In genomic region chrX:18544732-18545131, dm6 we compare ENCODE assay signal across 3 fruit fly cellular contexts.
TF ChIP-seq lines count a peak whose summit lies in the region.

No protein-coding gene starts in this region.

- TF ChIP-seq CTCF in whole organism, embryonic (GFP tag; optimal IDR thresholded peaks at IDR 0.05; lab: Kevin White, UChicago), result no peak

TF ChIP-seq in whole organism, embryonic, 481 proteins besides CTCF, POLR2A, EP300 and RAD21:
- no peak for TF ChIP-seq CG11695 (GFP tag; IDR thresholded peaks at IDR 0.05; lab: Robert Waterston, UW)
- TF ChIP-seq sd (tag; optimal IDR thresholded peaks at IDR 0.05; lab: Kevin White, UChicago), result peak; percentile 39
- no peak for TF ChIP-seq gt (GFP tag; IDR thresholded peaks at IDR 0.05; lab: Robert Waterston, UW)
- TF ChIP-seq vnd (GFP tag; IDR thresholded peaks at IDR 0.05; lab: Robert Waterston, UW; ENCODE audit: partially characterized antibody), result no peak
- TF ChIP-seq CG13287 (GFP tag; IDR thresholded peaks at IDR 0.05; lab: Robert Waterston, UW; ENCODE audit: partially characterized antibody), result no peak
- TF ChIP-seq Tbp (GFP tag; optimal IDR thresholded peaks at IDR 0.05; lab: Kevin White, UChicago), result no peak
- TF ChIP-seq CG1647 (GFP tag; optimal IDR thresholded peaks at IDR 0.05; lab: Kevin White, UChicago), result no peak
- TF ChIP-seq sc (optimal IDR thresholded peaks at IDR 0.05; lab: Kevin White, UChicago), result no peak
- TF ChIP-seq sc (GFP tag; optimal IDR thresholded peaks at IDR 0.05; lab: Kevin White, UChicago), result no peak
- TF ChIP-seq knrl (GFP tag; IDR thresholded peaks at IDR 0.05; lab: Robert Waterston, UW; ENCODE audit: partially characterized antibody), result no peak
- TF ChIP-seq Xbp1 (GFP tag; optimal IDR thresholded peaks at IDR 0.05; lab: Kevin White, UChicago), result no peak
- TF ChIP-seq CG3995 (GFP tag; optimal IDR thresholded peaks at IDR 0.05; lab: Kevin White, UChicago), result no peak
- TF ChIP-seq eve (GFP tag; optimal IDR thresholded peaks at IDR 0.05; lab: Kevin White, UChicago), result no peak
- TF ChIP-seq Ptx1 (GFP tag; IDR thresholded peaks at IDR 0.05; lab: Robert Waterston, UW), result no peak
- TF ChIP-seq bsh (GFP tag; optimal IDR thresholded peaks at IDR 0.05; lab: Kevin White, UChicago), result peak in 1 of 2 experiments; percentile 68
- TF ChIP-seq Hand (GFP tag; optimal IDR thresholded peaks at IDR 0.05; lab: Kevin White, UChicago), result no peak
- TF ChIP-seq nom (GFP tag; optimal IDR thresholded peaks at IDR 0.05; lab: Kevin White, UChicago), result peak; percentile 85
TF ChIP-seq in whole organism, embryonic: peak in this region for 3.

TF ChIP-seq in whole organism, prepupa, 60 proteins besides CTCF, POLR2A, EP300 and RAD21 (continues in another document):
- TF ChIP-seq eg (GFP tag; IDR thresholded peaks at IDR 0.05; lab: Robert Waterston, UW) (0 out of 3 replicates have a peak, but pooled peaks have one; percentile 11), fd59A (GFP tag; optimal IDR thresholded peaks at IDR 0.05; lab: Kevin White, UChicago) (peak; percentile 45), Sox102F (GFP tag; optimal IDR thresholded peaks at IDR 0.05; lab: Kevin White, UChicago) (no peak), cyc (GFP tag; optimal IDR thresholded peaks at IDR 0.05; lab: Kevin White, UChicago) (no peak), fd85E (GFP tag; optimal IDR thresholded peaks at IDR 0.05; lab: Kevin White, UChicago) (no peak), acj6 (GFP tag; optimal IDR thresholded peaks at IDR 0.05; lab: Kevin White, UChicago) (no peak), lz (GFP tag; optimal IDR thresholded peaks at IDR 0.05; lab: Kevin White, UChicago) (no peak), dac (GFP tag; optimal IDR thresholded peaks at IDR 0.05; lab: Kevin White, UChicago) (no peak), CG8632 (GFP tag; optimal IDR thresholded peaks at IDR 0.05; lab: Kevin White, UChicago) (peak; percentile 16), OdsH (GFP tag; optimal IDR thresholded peaks at IDR 0.05; lab: Kevin White, UChicago) (peak; percentile 2), CG11762 (GFP tag; optimal IDR thresholded peaks at IDR 0.05; lab: Kevin White, UChicago; ENCODE audit: insufficient read depth) (no peak), vri (GFP tag; optimal IDR thresholded peaks at IDR 0.05; lab: Kevin White, UChicago) (peak; percentile 6), CG6276 (GFP tag; optimal IDR thresholded peaks at IDR 0.05; lab: Kevin White, UChicago) (no peak), CG1621 (tag; optimal IDR thresholded peaks at IDR 0.05; lab: Kevin White, UChicago) (peak; percentile 52), CG7368 (GFP tag; optimal IDR thresholded peaks at IDR 0.05; lab: Kevin White, UChicago) (no peak), Eip78C (GFP tag; lab: Kevin White, UChicago) (peak; percentile 46), CG32006 (GFP tag; optimal IDR thresholded peaks at IDR 0.05; lab: Kevin White, UChicago) (no peak), CG34406 (GFP tag; optimal IDR thresholded peaks at IDR 0.05; lab: Kevin White, UChicago) (peak; percentile 3), CG6163 (GFP tag; IDR thresholded peaks at IDR 0.05; lab: Robert Waterston, UW) (peak; percentile 70; the same call in 2 of the 3 replicates), CG16779 (tag; optimal IDR thresholded peaks at IDR 0.05; lab: Kevin White, UChicago) (peak; percentile 45), topi (GFP tag; optimal IDR thresholded peaks at IDR 0.05; lab: Kevin White, UChicago) (no peak), Ets21C (GFP tag; optimal IDR thresholded peaks at IDR 0.05; lab: Kevin White, UChicago) (no peak), CG10669 (GFP tag; optimal IDR thresholded peaks at IDR 0.05; lab: Kevin White, UChicago) (peak; percentile 55), Lpt (GFP tag; optimal IDR thresholded peaks at IDR 0.05; lab: Kevin White, UChicago) (peak; percentile 26), Eip75B (GFP tag; optimal IDR thresholded peaks at IDR 0.05; lab: Kevin White, UChicago) (peak; percentile 27), fkh (GFP tag; optimal IDR thresholded peaks at IDR 0.05; lab: Kevin White, UChicago) (no peak), net (GFP tag; optimal IDR thresholded peaks at IDR 0.05; lab: Kevin White, UChicago) (peak; percentile 42), CG8319 (GFP tag; optimal IDR thresholded peaks at IDR 0.05; lab: Kevin White, UChicago) (no peak), salr (GFP tag; optimal IDR thresholded peaks at IDR 0.05; lab: Kevin White, UChicago) (peak; percentile 33 to 53), CG31627 (GFP tag; optimal IDR thresholded peaks at IDR 0.05; lab: Kevin White, UChicago) (no peak), Sox14 (GFP tag; optimal IDR thresholded peaks at IDR 0.05; lab: Kevin White, UChicago) (no peak), Sox15 (GFP tag; optimal IDR thresholded peaks at IDR 0.05; lab: Kevin White, UChicago) (no peak), CG3032 (tag; optimal IDR thresholded peaks at IDR 0.05; lab: Kevin White, UChicago) (peak; percentile 42), achi (GFP tag; optimal IDR thresholded peaks at IDR 0.05; lab: Kevin White, UChicago) (peak; percentile 27), Blimp-1 (GFP tag; optimal IDR thresholded peaks at IDR 0.05; lab: Kevin White, UChicago) (no peak), CG6854 (GFP tag; optimal IDR thresholded peaks at IDR 0.05; lab: Kevin White, UChicago) (no peak), Hr4 (GFP tag; optimal IDR thresholded peaks at IDR 0.05; lab: Kevin White, UChicago) (no peak), CG8119 (GFP tag; IDR thresholded peaks at IDR 0.05; lab: Robert Waterston, UW) (peak; percentile 36; the same call in 1 of the 3 replicates)

TF ChIP-seq in whole organism, pupa, 21 proteins besides CTCF, POLR2A, EP300 and RAD21:
- TF ChIP-seq gl (tag; optimal IDR thresholded peaks at IDR 0.05; lab: Kevin White, UChicago) (peak; percentile 76), CG4496 (GFP tag; IDR thresholded peaks at IDR 0.05; lab: Robert Waterston, UW) (0 out of 3 replicates have a peak, but pooled peaks have one; percentile 16), CG9948 (tag; optimal IDR thresholded peaks at IDR 0.05; lab: Kevin White, UChicago) (peak; percentile 61), CG17806 (tag; optimal IDR thresholded peaks at IDR 0.05; lab: Kevin White, UChicago) (peak; percentile 58), CG34367 (tag; optimal IDR thresholded peaks at IDR 0.05; lab: Kevin White, UChicago) (peak; percentile 62), Snoo (tag; optimal IDR thresholded peaks at IDR 0.05; lab: Kevin White, UChicago) (no peak), Pif1B (GFP tag; optimal IDR thresholded peaks at IDR 0.05; lab: Kevin White, UChicago) (peak; percentile 55), rn (GFP tag; IDR thresholded peaks at IDR 0.05; lab: Robert Waterston, UW) (no peak), CG8301 (tag; optimal IDR thresholded peaks at IDR 0.05; lab: Kevin White, UChicago) (no peak), CG32121 (GFP tag; IDR thresholded peaks at IDR 0.05; lab: Robert Waterston, UW) (no peak), Ets98B (GFP tag; IDR thresholded peaks at IDR 0.05; lab: Robert Waterston, UW) (no peak), Pif1A (GFP tag; optimal IDR thresholded peaks at IDR 0.05; lab: Kevin White, UChicago) (peak; percentile 64), CG14655 (GFP tag; optimal IDR thresholded peaks at IDR 0.05; lab: Kevin White, UChicago) (peak; percentile 39), CG8159 (tag; optimal IDR thresholded peaks at IDR 0.05; lab: Kevin White, UChicago) (peak; percentile 70), CG13204 (GFP tag; optimal IDR thresholded peaks at IDR 0.05; lab: Kevin White, UChicago) (peak; percentile 64), D1 (tag; optimal IDR thresholded peaks at IDR 0.05; lab: Kevin White, UChicago) (no peak), CG10348 (GFP tag; IDR thresholded peaks at IDR 0.05; lab: Robert Waterston, UW) (no peak), CG12605 (GFP tag; IDR thresholded peaks at IDR 0.05; lab: Robert Waterston, UW) (peak; percentile 18; the same call in 1 of the 2 replicates), fd96Ca (GFP tag; IDR thresholded peaks at IDR 0.05; lab: Robert Waterston, UW) (no peak), CG15710 (tag; optimal IDR thresholded peaks at IDR 0.05; lab: Kevin White, UChicago) (peak; percentile 66), EcR (GFP tag; optimal IDR thresholded peaks at IDR 0.05; lab: Kevin White, UChicago) (no peak)

Comparison
In these comparisons a context has a peak if more than half of its experiments do, and no peak if none do; other contexts are left out.
1. Of the 7 proteins assayed by ChIP-seq in both whole organism, embryonic and whole organism, prepupa: peak only in whole organism, embryonic: none; only in whole organism, prepupa: CG16779 and Lpt; in both: none; in neither: 5.